Worm (Caenorhabditis elegans): ENCODE measurements around the gene ZK688.12.

- TF ChIP-seq pha-4 (tag; optimal IDR thresholded peaks at IDR 0.05) (no peak), nhr-12 (tag; optimal IDR thresholded peaks at IDR 0.05) (no peak), elt-3 (tag; optimal IDR thresholded peaks at IDR 0.05) (no peak), snpc-4 (tag; optimal IDR thresholded peaks at IDR 0.05) (no peak)
Measured at ce11 chrIII:7952077-7952765, 38.8 kb upstream of the ZK688.12 start, which contains the start of gene C29E4.15.
